Worm (Caenorhabditis elegans) whole organism, L4 larva: ENCODE results near the gene ttr-45.

Source experiments
- D1046.2 ChIP-seq: fragments of 200-800 bp; sonication (Bioruptor generic); IDR thresholded peaks from 2 replicates; pipeline ENCODE4 v1.3.6; 2022; ENCODE audit warnings: missing genetic modification characterization, missing compliant biosample characterization
- F26F4.8 ChIP-seq: fragments of 200-800 bp; sonication (Bioruptor generic); conservative IDR thresholded peaks from 2 replicates; pipeline ENCODE4 v1.3.6; 2022; ENCODE audit warnings: missing genetic modification characterization, missing compliant biosample characterization
- F44E2.7 ChIP-seq: fragments of 200-800 bp; sonication (Bioruptor generic); IDR thresholded peaks from 2 replicates; pipeline ENCODE4 v2.1.2; 2022; ENCODE audit warnings: missing genetic modification characterization, missing compliant biosample characterization
- T26A8.4 ChIP-seq: fragments of 200-800 bp; sonication (Bioruptor generic); IDR thresholded peaks from 2 replicates; pipeline ENCODE4 v1.3.6; 2022; ENCODE audit warnings: missing genetic modification characterization, missing compliant biosample characterization
- Y105C5A.15 ChIP-seq: fragments of 200-800 bp; sonication (Bioruptor generic); IDR thresholded peaks from 2 replicates; pipeline ENCODE4 v1.3.6; 2022; ENCODE audit warnings: missing genetic modification characterization, missing compliant biosample characterization
- Y75B8A.6 ChIP-seq: fragments of 200-800 bp; sonication (Bioruptor generic); IDR thresholded peaks from 2 replicates; pipeline ENCODE4 v1.3.6; 2022; ENCODE audit warnings: missing genetic modification reagents, missing genetic modification characterization, missing compliant biosample characterization
- aha-1 ChIP-seq: fragments of 150-350 bp; peaks from one replicate; lab custom pipeline; 2014; ENCODE audit warnings: missing biosample characterization, missing genetic modification characterization
- ceh-28 ChIP-seq: fragments of 150-350 bp; optimal IDR thresholded peaks from 2 replicates; lab custom pipeline; 2014; ENCODE audit warnings: missing biosample characterization, missing genetic modification reagents, missing genetic modification characterization
- daf-12 ChIP-seq: fragments of 150-350 bp; optimal IDR thresholded peaks from 2 replicates; lab custom pipeline; 2014; ENCODE audit warnings: missing biosample characterization, missing genetic modification reagents, missing genetic modification characterization
- daf-19 ChIP-seq: fragments of 200-800 bp; sonication (Bioruptor generic); conservative IDR thresholded peaks from 2 replicates; pipeline ENCODE4 v1.3.6; 2022; ENCODE audit warnings: missing genetic modification characterization, missing compliant biosample characterization
- daf-8 ChIP-seq: fragments of 200-800 bp; sonication (Bioruptor generic); IDR thresholded peaks from 2 replicates; pipeline ENCODE4 v1.3.6; 2022; ENCODE audit warnings: missing genetic modification characterization, missing compliant biosample characterization
- dmd-9 ChIP-seq: fragments of 200-800 bp; sonication (Bioruptor generic); IDR thresholded peaks from 2 replicates; pipeline ENCODE4 v1.3.6; 2022; ENCODE audit warnings: missing genetic modification reagents, missing genetic modification characterization, missing compliant biosample characterization
- dpl-1 ChIP-seq: fragments of 150-350 bp; optimal IDR thresholded peaks from 2 replicates; lab custom pipeline; 2014; ENCODE audit warnings: missing biosample characterization, missing genetic modification reagents, missing genetic modification characterization
- dve-1 ChIP-seq: sonication (generic microtip); optimal IDR thresholded peaks from 2 replicates; lab custom pipeline; 2017; ENCODE audit warnings: antibody characterized with exemption, mild to moderate bottlenecking, missing genetic modification characterization, missing compliant biosample characterization; ENCODE audit not compliant: insufficient read depth
- egl-43 ChIP-seq: fragments of 200-800 bp; sonication (Bioruptor generic); IDR thresholded peaks from 2 replicates; pipeline ENCODE4 v1.3.6; 2022; ENCODE audit warnings: missing genetic modification reagents, missing genetic modification characterization, missing compliant biosample characterization
- fkh-10 ChIP-seq: fragments of 150-350 bp; optimal IDR thresholded peaks from 2 replicates; lab custom pipeline; 2014; ENCODE audit warnings: missing biosample characterization, missing genetic modification reagents, missing genetic modification characterization
- hif-1 ChIP-seq, 2 experiments: sonication (generic microtip); optimal IDR thresholded peaks; 2 replicates each; lab custom pipeline; 2016 to 2017; ENCODE audit warnings: missing compliant biosample characterization in 2 of 2, missing genetic modification characterization in 2 of 2, missing genetic modification reagents in 2 of 2, missing genotype in 2 of 2, mild to moderate bottlenecking in 1 of 2
- jun-1 ChIP-seq: fragments of 150-350 bp; optimal IDR thresholded peaks from 2 replicates; lab custom pipeline; 2014; ENCODE audit warnings: missing biosample characterization, missing genetic modification reagents, missing genetic modification characterization
- lin-1 ChIP-seq: fragments of 200-800 bp; sonication (Bioruptor generic); IDR thresholded peaks from 2 replicates; pipeline ENCODE4 v1.3.6; 2022; ENCODE audit warnings: missing genetic modification reagents, missing genetic modification characterization, missing compliant biosample characterization
- lin-38 ChIP-seq: fragments of 200-800 bp; sonication (Bioruptor generic); IDR thresholded peaks from 2 replicates; pipeline ENCODE4 v1.3.6; 2022; ENCODE audit warnings: missing genetic modification reagents, missing genetic modification characterization, missing compliant biosample characterization
- lir-3 ChIP-seq: sonication (generic microtip); optimal IDR thresholded peaks from 2 replicates; lab custom pipeline; 2016; ENCODE audit warnings: mild to moderate bottlenecking, missing genetic modification characterization, missing compliant biosample characterization
- lsy-2 ChIP-seq, 2 experiments: fragments of 150-350 bp in 1 of 2; sonication (generic microtip) in 1 of 2; optimal IDR thresholded peaks; 2 replicates each; lab custom pipeline; 2014 to 2017; ENCODE audit warnings: missing biosample characterization in 2 of 2, missing genetic modification characterization in 2 of 2
- mep-1 ChIP-seq: fragments of 150-350 bp; sonication (generic microtip); optimal IDR thresholded peaks from 3 replicates; lab custom pipeline; 2014; ENCODE audit warnings: missing biosample characterization, missing genetic modification characterization
- mes-2 ChIP-seq: sonication (generic microtip); optimal IDR thresholded peaks from 2 replicates; lab custom pipeline; 2016; ENCODE audit warnings: missing genotype, mild to moderate bottlenecking, missing genetic modification characterization, missing compliant biosample characterization; ENCODE audit not compliant: poor library complexity, severe bottlenecking
- mxl-3 ChIP-seq: fragments of 200-800 bp; sonication (Bioruptor generic); optimal IDR thresholded peaks from 2 replicates; lab custom pipeline; 2018; ENCODE audit warnings: mild to moderate bottlenecking, missing genetic modification characterization, missing compliant biosample characterization
- nhr-102 ChIP-seq: sonication (generic microtip); optimal IDR thresholded peaks from 2 replicates; lab custom pipeline; 2016; ENCODE audit warnings: mild to moderate bottlenecking, missing genetic modification characterization, moderate library complexity, missing compliant biosample characterization
- nhr-11 ChIP-seq: fragments of 150-350 bp; optimal IDR thresholded peaks from 2 replicates; lab custom pipeline; 2014; ENCODE audit warnings: missing biosample characterization, missing genetic modification characterization
- nhr-41 ChIP-seq: fragments of 200-800 bp; sonication (Bioruptor generic); IDR thresholded peaks from 2 replicates; pipeline ENCODE4 v1.3.6; 2022; ENCODE audit warnings: missing genetic modification reagents, missing genetic modification characterization, missing compliant biosample characterization
- nhr-77 ChIP-seq: fragments of 150-350 bp; optimal IDR thresholded peaks from 2 replicates; lab custom pipeline; 2014; ENCODE audit warnings: missing biosample characterization, missing genetic modification characterization
- pha-4 ChIP-seq, 2 experiments: fragments of 150-350 bp in 1 of 2; fragments of 200-800 bp in 1 of 2; sonication (Bioruptor generic) in 1 of 2; IDR thresholded peaks in 1 of 2; optimal IDR thresholded peaks in 1 of 2; 2 replicates each; pipeline versions ENCODE4 v1.3.6 to Lab custom; 2014 to 2022; ENCODE audit warnings: missing genetic modification characterization in 2 of 2, missing genetic modification reagents in 2 of 2, missing biosample characterization in 1 of 2, missing compliant biosample characterization in 1 of 2
- pqm-1 ChIP-seq: sonication (generic microtip); optimal IDR thresholded peaks from 2 replicates; lab custom pipeline; 2017; ENCODE audit warnings: missing biosample characterization, missing genetic modification characterization
- rbr-2 ChIP-seq: sonication (generic microtip); optimal IDR thresholded peaks from 2 replicates; lab custom pipeline; 2016; ENCODE audit warnings: missing genotype, missing genetic modification characterization, missing compliant biosample characterization
- snpc-4 ChIP-seq: fragments of 150-350 bp; optimal IDR thresholded peaks from 2 replicates; lab custom pipeline; 2014; ENCODE audit warnings: missing biosample characterization, missing genetic modification characterization
- spr-3 ChIP-seq: fragments of 200-800 bp; sonication (Bioruptor generic); optimal IDR thresholded peaks from 2 replicates; lab custom pipeline; 2018; ENCODE audit warnings: mild to moderate bottlenecking, missing genetic modification characterization, missing compliant biosample characterization
- unc-39 ChIP-seq: sonication (generic microtip); optimal IDR thresholded peaks from 2 replicates; lab custom pipeline; 2017; ENCODE audit warnings: missing biosample characterization, missing genetic modification characterization
- unc-62 ChIP-seq, 3 experiments: fragments of 150-350 bp in 1 of 3; sonication (generic microtip); optimal IDR thresholded peaks in 2 of 3; peaks in 1 of 3; 1 replicate in 1 of 3; 2 replicates in 2 of 3; lab custom pipeline; 2014 to 2017; ENCODE audit warnings: missing biosample characterization in 3 of 3, missing genetic modification characterization in 3 of 3, missing genetic modification reagents in 3 of 3, missing genotype in 1 of 3
- zfp-2 ChIP-seq: sonication (generic microtip); optimal IDR thresholded peaks from 2 replicates; lab custom pipeline; 2016; ENCODE audit warnings: mild to moderate bottlenecking, missing genetic modification characterization, missing compliant biosample characterization
- zfp-3 ChIP-seq: fragments of 200-800 bp; sonication (Bioruptor generic); conservative IDR thresholded peaks from 2 replicates; pipeline ENCODE4 v1.3.6; 2022; ENCODE audit warnings: missing genetic modification reagents, missing genetic modification characterization, missing compliant biosample characterization
- ztf-7 ChIP-seq: fragments of 150-350 bp; optimal IDR thresholded peaks from 2 replicates; lab custom pipeline; 2014; ENCODE audit warnings: missing biosample characterization, missing genetic modification characterization

The ttr-45 gene

DNA sequence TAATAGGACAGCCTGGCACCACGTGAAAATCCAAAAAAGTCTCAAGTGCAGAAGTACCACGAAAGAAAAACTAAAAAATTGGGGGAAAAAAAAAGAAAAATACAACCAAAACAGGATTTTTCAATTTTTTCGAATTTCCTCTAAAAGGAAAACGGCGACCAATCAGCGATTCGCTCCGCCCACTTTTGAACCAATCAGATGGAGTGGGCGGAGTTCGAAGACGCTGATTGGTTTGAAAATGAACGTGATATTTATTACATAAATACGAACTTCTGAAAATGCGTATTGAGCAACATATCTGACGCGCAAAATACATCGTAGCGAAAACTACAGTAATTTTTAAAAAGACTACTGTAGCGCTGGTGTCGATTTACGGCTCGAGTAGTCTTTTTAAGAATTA, 14.4 kb downstream of the ttr-45 start:
- TF ChIP-seq lin-38 (GFP tag; lab: Robert Waterston, UW) = no peak
- no peak for TF ChIP-seq snpc-4
- TF ChIP-seq zfp-3 (GFP tag; lab: Robert Waterston, UW) = no peak
- no peak for TF ChIP-seq zfp-2
- no peak for TF ChIP-seq rbr-2
- TF ChIP-seq lir-3 (tag; lab: Kevin White, UChicago) = no peak
- TF ChIP-seq D1046.2 (GFP tag; lab: Robert Waterston, UW) = no peak
- no peak for TF ChIP-seq ztf-7 (tag; lab: Kevin White, UChicago)
- no peak for TF ChIP-seq T26A8.4
- TF ChIP-seq F26F4.8 (GFP tag; lab: Robert Waterston, UW) = no peak
- no peak for TF ChIP-seq egl-43
- no peak for TF ChIP-seq ceh-28

ce11 chrIV:13272494-13272893, 18.5 kb downstream of the ttr-45 start, which contains the start of gene unc-26:
unc-26 (minus strand) TSS chrIV:13272516.
- TF ChIP-seq dpl-1 (GFP tag; lab: Kevin White, UChicago) (no peak), Y105C5A.15 (GFP tag; lab: Robert Waterston, UW) (no peak), nhr-41 (no peak), unc-39 (tag; lab: Kevin White, UChicago) (no peak), mep-1 (tag; lab: Kevin White, UChicago) (no peak), nhr-11 (tag; lab: Kevin White, UChicago) (no peak), spr-3 (GFP tag; lab: Kevin White, UChicago) (no peak), rbr-2 (peak; percentile 53), lsy-2 (tag; optimal IDR thresholded peaks at IDR 0.05; lab: Kevin White, UChicago) (peak in 1 of 2 experiments; percentile 53), nhr-102 (tag; lab: Kevin White, UChicago) (no peak), unc-62 (GFP tag; optimal IDR thresholded peaks at IDR 0.05 in 1 of 2; lab: Kevin White, UChicago) (no peak), unc-62 (tag; optimal IDR thresholded peaks at IDR 0.05; lab: Kevin White, UChicago) (no peak), lin-38 (GFP tag; lab: Robert Waterston, UW) (peak; percentile 12; the same call in 1 of the 2 replicates)

DNA sequence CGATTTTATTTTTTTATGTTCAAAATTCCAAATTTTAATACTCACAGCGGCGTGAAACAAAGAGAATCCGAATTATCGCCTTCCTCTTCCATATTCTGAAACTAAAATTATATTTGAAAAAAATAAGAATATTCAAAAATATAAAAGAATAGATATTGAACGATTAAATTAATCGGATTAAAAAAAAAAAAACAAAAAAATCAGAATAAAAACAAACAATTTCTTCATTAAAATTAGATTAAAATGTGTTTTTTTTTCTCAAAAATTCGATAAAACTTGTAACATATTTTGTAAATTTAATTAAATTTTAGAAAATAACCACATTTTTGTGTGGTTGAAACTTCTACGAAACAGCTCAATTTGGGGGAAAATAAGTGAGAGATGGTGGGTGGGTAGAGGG, 28.8 kb downstream of the ttr-45 start, which contains the start of gene cpsf-3:
Gene cpsf-3, minus strand, starts transcription at position 101 of the 400 bp plus-strand sequence.
- TF ChIP-seq unc-62 (GFP tag; optimal IDR thresholded peaks at IDR 0.05 in 1 of 2; lab: Kevin White, UChicago) = peak in 1 of 2 experiments; percentile 22
- no peak for TF ChIP-seq unc-62 (tag; optimal IDR thresholded peaks at IDR 0.05; lab: Kevin White, UChicago)
- no peak for TF ChIP-seq lin-1

DNA sequence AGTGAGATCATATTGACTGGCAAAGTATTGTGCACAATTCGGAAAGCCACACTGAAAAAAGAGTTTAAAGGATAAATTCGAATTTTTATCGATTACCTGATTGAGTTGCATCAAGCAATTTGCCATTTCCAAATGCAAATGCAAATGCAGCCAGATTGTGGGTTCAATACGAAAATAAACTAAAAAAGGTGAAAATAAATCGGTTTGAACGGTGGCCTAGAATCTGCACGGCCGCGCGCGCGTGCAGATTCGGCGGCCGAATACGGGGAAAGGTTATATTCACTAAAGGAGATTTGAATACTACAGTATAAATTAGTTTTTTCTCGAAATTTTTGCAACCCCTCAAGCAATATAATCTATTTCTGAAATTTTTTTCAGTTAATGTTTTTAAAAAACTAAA, 35.3 kb downstream of the ttr-45 start, which contains the start of gene Y67H2A.10:
Gene Y67H2A.10, minus strand, starts transcription at position 184 of the 400 bp plus-strand sequence.
- TF ChIP-seq unc-62 (GFP tag; optimal IDR thresholded peaks at IDR 0.05 in 1 of 2; lab: Kevin White, UChicago) (no peak), unc-62 (tag; optimal IDR thresholded peaks at IDR 0.05; lab: Kevin White, UChicago) (no peak), pqm-1 (no peak), F44E2.7 (GFP tag; lab: Robert Waterston, UW) (no peak), dve-1 (peak; percentile 8), snpc-4 (no peak), ceh-28 (no peak), nhr-77 (no peak), zfp-3 (GFP tag; lab: Robert Waterston, UW) (no peak), daf-12 (no peak), pha-4 (GFP tag; IDR thresholded peaks at IDR 0.05; lab: Robert Waterston, UW) (no peak), pha-4 (tag; optimal IDR thresholded peaks at IDR 0.05; lab: Kevin White, UChicago) (no peak), hif-1 (tag; optimal IDR thresholded peaks at IDR 0.05; lab: Kevin White, UChicago) (peak in 1 of 2 experiments; percentile 64), Y75B8A.6 (no peak), lir-3 (tag; lab: Kevin White, UChicago) (no peak), mxl-3 (GFP tag; lab: Kevin White, UChicago) (no peak), lin-38 (GFP tag; lab: Robert Waterston, UW) (peak; percentile 37; the same call in 1 of the 2 replicates), lsy-2 (tag; optimal IDR thresholded peaks at IDR 0.05; lab: Kevin White, UChicago) (peak in 1 of 2 experiments; percentile 45), daf-19 (GFP tag; lab: Robert Waterston, UW) (no peak), daf-8 (GFP tag; lab: Robert Waterston, UW) (no peak), jun-1 (no peak), mep-1 (tag; lab: Kevin White, UChicago) (peak; percentile 11), unc-39 (tag; lab: Kevin White, UChicago) (no peak), fkh-10 (GFP tag; lab: Kevin White, UChicago) (no peak), aha-1 (tag; lab: Kevin White, UChicago) (peak; percentile 31), dmd-9 (GFP tag; lab: Robert Waterston, UW) (no peak), mes-2 (peak; percentile 90), dpl-1 (GFP tag; lab: Kevin White, UChicago) (peak; percentile 44)
